Fruit fly (Drosophila melanogaster): ENCODE data around the gene eIF3e.
A peak's percentile ranks its signal among the peaks of the same experiment; 100 is the strongest.

Gene eIF3e

DNA sequence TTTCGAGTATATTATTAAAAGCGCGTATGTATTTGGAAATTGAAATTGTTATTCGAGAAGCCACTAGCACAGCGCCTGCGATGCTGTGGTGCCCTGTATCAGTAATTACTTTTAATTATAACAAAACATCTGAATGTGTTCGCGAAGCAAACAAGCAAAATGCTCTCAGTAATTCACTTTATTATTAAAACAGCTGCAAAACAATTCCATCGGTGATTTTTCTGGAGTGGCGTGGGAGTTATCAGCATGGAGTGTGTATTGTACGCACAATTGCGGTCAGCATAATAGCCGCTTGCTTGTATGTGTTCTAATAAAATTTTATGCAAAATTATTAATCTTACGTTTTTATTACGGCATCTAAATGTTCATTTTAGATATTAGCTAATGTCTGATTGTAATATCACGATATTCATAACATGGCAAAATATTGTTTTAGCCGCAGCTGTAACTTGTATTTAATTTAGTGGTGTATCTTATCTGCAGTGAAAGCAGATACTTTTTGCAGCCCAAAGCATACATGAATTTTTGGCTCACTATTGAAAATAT is 4.5 kb downstream of the eIF3e start (continued):
- no peak for TF ChIP-seq CG4282 (GFP tag; optimal IDR thresholded peaks at IDR 0.05)
- peak; percentile 47 for TF ChIP-seq CG12236 (GFP tag; optimal IDR thresholded peaks at IDR 0.05)
- TF ChIP-seq Adf1 (GFP tag; IDR thresholded peaks at IDR 0.05): 0 out of 2 replicates have a peak, but pooled peaks have one; percentile 16
- TF ChIP-seq Ssrp (tag; optimal IDR thresholded peaks at IDR 0.05): peak; percentile 77
- TF ChIP-seq HHEX (GFP tag; optimal IDR thresholded peaks at IDR 0.05): peak; percentile 78
- TF ChIP-seq tx (GFP tag; optimal IDR thresholded peaks at IDR 0.05): peak; percentile 50
- peak; percentile 29 for TF ChIP-seq BtbVII (GFP tag; optimal IDR thresholded peaks at IDR 0.05)
- no peak for TF ChIP-seq CG42726 (GFP tag; IDR thresholded peaks at IDR 0.05; ENCODE audit: partially characterized antibody)
- TF ChIP-seq CG15696 (tag; optimal IDR thresholded peaks at IDR 0.05): peak; percentile 29
- TF ChIP-seq croc (GFP tag; conservative IDR thresholded peaks at IDR 0.05): peak; percentile 58; the same call in 2 of the 3 replicates
- TF ChIP-seq Gug (GFP tag; IDR thresholded peaks at IDR 0.05): peak; percentile 67; the same call in 3 of the 4 replicates
- peak; percentile 76 for TF ChIP-seq lilli (GFP tag; optimal IDR thresholded peaks at IDR 0.05)
- TF ChIP-seq CG4820 (GFP tag; optimal IDR thresholded peaks at IDR 0.05): peak; percentile 80
- peak; percentile 59; the same call in 1 of the 2 replicates for TF ChIP-seq E2f1 (GFP tag; IDR thresholded peaks at IDR 0.05)
- peak; percentile 54 for TF ChIP-seq CG18476 (GFP tag; optimal IDR thresholded peaks at IDR 0.05)
- TF ChIP-seq Ravus (GFP tag; IDR thresholded peaks at IDR 0.05): peak; percentile 8; the same call in 1 of the 2 replicates
- TF ChIP-seq so (GFP tag; IDR thresholded peaks at IDR 0.05): 0 out of 3 replicates have a peak, but pooled peaks have one; percentile 28
- peak; percentile 77; the same call in 2 of the 3 replicates for TF ChIP-seq zfh1 (GFP tag; IDR thresholded peaks at IDR 0.05)
- no peak for TF ChIP-seq psq (GFP tag; optimal IDR thresholded peaks at IDR 0.05)
- peak; percentile 59 for TF ChIP-seq Nf-YB (GFP tag; optimal IDR thresholded peaks at IDR 0.05)
- TF ChIP-seq ato (GFP tag; IDR thresholded peaks at IDR 0.05; ENCODE audit: partially characterized antibody): no peak
- peak; percentile 33; the same call in 1 of the 2 replicates for TF ChIP-seq CG10321 (GFP tag; IDR thresholded peaks at IDR 0.05)
- peak; percentile 13 for TF ChIP-seq Hand (GFP tag; optimal IDR thresholded peaks at IDR 0.05)
- no peak for TF ChIP-seq CG10431 (GFP tag; optimal IDR thresholded peaks at IDR 0.05)
- no peak for TF ChIP-seq D (optimal IDR thresholded peaks at IDR 0.05)
- TF ChIP-seq D (GFP tag; optimal IDR thresholded peaks at IDR 0.05): peak; percentile 82
- peak; percentile 21; the same call in 1 of the 2 replicates for TF ChIP-seq sim (GFP tag; IDR thresholded peaks at IDR 0.05)
- TF ChIP-seq tup (GFP tag; optimal IDR thresholded peaks at IDR 0.05): peak; percentile 40
- peak; percentile 35 for TF ChIP-seq Bteb2 (GFP tag; optimal IDR thresholded peaks at IDR 0.05)
- TF ChIP-seq Gsc (GFP tag; IDR thresholded peaks at IDR 0.05): 0 out of 2 replicates have a peak, but pooled peaks have one; percentile 37
- peak; percentile 62 for TF ChIP-seq CG6683 (GFP tag; optimal IDR thresholded peaks at IDR 0.05)
- no peak for TF ChIP-seq repo (GFP tag; optimal IDR thresholded peaks at IDR 0.05)
- TF ChIP-seq CG17328 (GFP tag; IDR thresholded peaks at IDR 0.05): peak; percentile 76
- peak; percentile 56; the same call in 2 of the 3 replicates for TF ChIP-seq ase (GFP tag; IDR thresholded peaks at IDR 0.05)
- TF ChIP-seq al (GFP tag; IDR thresholded peaks at IDR 0.05): 0 out of 2 replicates have a peak, but pooled peaks have one; percentile 26
- peak; percentile 69 for TF ChIP-seq CG13296 (GFP tag; optimal IDR thresholded peaks at IDR 0.05)
- TF ChIP-seq cato (GFP tag; optimal IDR thresholded peaks at IDR 0.05; ENCODE audit: borderline replicate concordance): peak; percentile 23
- no peak for TF ChIP-seq CG4617 (GFP tag; optimal IDR thresholded peaks at IDR 0.05; ENCODE audit: borderline replicate concordance)
- no peak for TF ChIP-seq YL-1 (GFP tag; optimal IDR thresholded peaks at IDR 0.05)
- peak; percentile 38; the same call in 1 of the 2 replicates for TF ChIP-seq wor (GFP tag; IDR thresholded peaks at IDR 0.05)
- TF ChIP-seq CG17612 (GFP tag; IDR thresholded peaks at IDR 0.05): peak; percentile 39; the same call in 1 of the 2 replicates
- peak; percentile 81 for TF ChIP-seq Oli (tag; optimal IDR thresholded peaks at IDR 0.05)
- TF ChIP-seq mam (GFP tag; optimal IDR thresholded peaks at IDR 0.05): peak; percentile 55
- TF ChIP-seq ci (GFP tag; IDR thresholded peaks at IDR 0.05): peak; percentile 87
- TF ChIP-seq Jarid2 (GFP tag; optimal IDR thresholded peaks at IDR 0.05): peak; percentile 42
- TF ChIP-seq ranshi (GFP tag; IDR thresholded peaks at IDR 0.05): peak; percentile 77
- TF ChIP-seq CG9609 (GFP tag; optimal IDR thresholded peaks at IDR 0.05): peak; percentile 36
- no peak for TF ChIP-seq CG18262 (tag; optimal IDR thresholded peaks at IDR 0.05)
- peak; percentile 72 for TF ChIP-seq Rx (GFP tag; IDR thresholded peaks at IDR 0.05)
- peak; percentile 54 for TF ChIP-seq Abd-B (GFP tag; optimal IDR thresholded peaks at IDR 0.05)
